Fruit fly (Drosophila melanogaster) whole organism, pupa: ENCODE results near the gene RpS15Aa.

Experiments
- CG10348 ChIP-seq: fragments of 200-800 bp; sonication (Bioruptor generic); IDR thresholded peaks from 2 replicates; pipeline ENCODE4 v1.3.6; 2022; ENCODE audit warnings: missing biosample characterization, missing genetic modification characterization
- CG13204 ChIP-seq: fragments of 200-800 bp; sonication (Bioruptor generic); optimal IDR thresholded peaks from 2 replicates; lab custom pipeline; 2018; ENCODE audit warnings: missing biosample characterization, mild to moderate bottlenecking, missing genetic modification characterization, moderate library complexity
- CG17806 ChIP-seq: fragments of 200-800 bp; sonication (Bioruptor generic); optimal IDR thresholded peaks from 2 replicates; lab custom pipeline; 2018; ENCODE audit warnings: missing biosample characterization, mild to moderate bottlenecking, missing genetic modification characterization, moderate library complexity
- D1 ChIP-seq: fragments of 200-800 bp; sonication (Bioruptor generic); optimal IDR thresholded peaks from 2 replicates; lab custom pipeline; 2018; ENCODE audit warnings: missing biosample characterization, mild to moderate bottlenecking, missing genetic modification characterization, moderate library complexity
- Pif1A ChIP-seq: fragments of 200-800 bp; sonication (Bioruptor generic); optimal IDR thresholded peaks from 3 replicates; lab custom pipeline; 2016; ENCODE audit warnings: missing biosample characterization, missing genetic modification characterization

DNA sequence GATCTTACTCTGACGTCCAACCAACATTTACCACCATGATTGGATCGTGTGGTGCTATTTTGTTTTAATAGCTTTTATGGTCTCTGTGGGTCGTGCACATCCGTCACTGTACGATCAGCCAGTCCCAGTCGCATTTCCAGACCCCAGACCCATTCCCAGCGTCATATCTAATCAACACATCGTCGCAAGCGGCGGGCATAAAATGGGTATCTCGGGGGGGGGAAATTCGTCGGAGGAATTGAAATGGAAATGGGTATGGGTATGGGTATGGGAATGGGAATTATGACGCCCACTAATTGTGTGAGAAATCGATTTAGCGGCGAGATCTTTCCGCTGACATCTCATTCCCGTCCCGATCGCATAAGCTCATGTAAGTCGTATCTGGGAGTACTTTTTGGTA, 26.7 kb downstream of the RpS15Aa start:
- TF ChIP-seq Pif1A (GFP tag; lab: Kevin White, UChicago) (no peak), CG17806 (tag; lab: Kevin White, UChicago) (no peak), CG10348 (GFP tag; lab: Robert Waterston, UW) (no peak), D1 (tag; lab: Kevin White, UChicago) (no peak), CG13204 (GFP tag; lab: Kevin White, UChicago) (no peak)
